Fruit fly (Drosophila melanogaster): Measurements from ENCODE around the gene hth.
A peak's percentile ranks its signal among the peaks of the same experiment; 100 is the strongest.

Gene hth

DNA sequence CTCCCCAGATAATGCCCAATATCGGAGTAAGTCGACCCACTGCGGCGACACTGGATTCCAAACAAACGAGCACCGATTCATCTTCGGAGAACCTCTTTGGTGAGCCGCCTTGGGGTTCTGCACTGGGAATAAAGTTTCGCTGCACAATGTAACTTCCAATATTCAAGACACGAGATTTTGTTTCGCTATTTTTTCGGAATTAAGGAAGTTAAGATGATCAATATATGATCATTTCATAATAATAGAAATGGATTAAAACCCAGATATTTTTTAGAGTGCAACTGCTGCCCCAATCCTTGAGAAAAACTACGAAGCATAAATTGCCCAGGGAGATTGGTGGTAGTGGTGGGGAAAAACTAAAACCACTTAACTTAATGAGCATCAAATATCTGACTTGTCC lies 3.3 kb downstream of the hth start (continued):
- TF ChIP-seq Pdp1 (GFP tag; optimal IDR thresholded peaks at IDR 0.05) = peak; percentile 26 to 40
- TF ChIP-seq wdn (GFP tag; IDR thresholded peaks at IDR 0.05) = no peak
- TF ChIP-seq CG30431 (GFP tag; optimal IDR thresholded peaks at IDR 0.05) = no peak
- TF ChIP-seq fru (optimal IDR thresholded peaks at IDR 0.05) = no peak
- no peak for TF ChIP-seq crol (GFP tag; IDR thresholded peaks at IDR 0.05)
- no peak for TF ChIP-seq br (optimal IDR thresholded peaks at IDR 0.05)
- no peak for TF ChIP-seq chn (GFP tag; optimal IDR thresholded peaks at IDR 0.05)
- peak; percentile 13; the same call in 1 of the 3 replicates for TF ChIP-seq CG34422 (GFP tag; IDR thresholded peaks at IDR 0.05)
- no peak for TF ChIP-seq CG4707 (GFP tag; optimal IDR thresholded peaks at IDR 0.05)
- TF ChIP-seq NfI (GFP tag; optimal IDR thresholded peaks at IDR 0.05) = no peak
- no peak for TF ChIP-seq CG16779 (GFP tag; IDR thresholded peaks at IDR 0.05)
- peak; percentile 6 for TF ChIP-seq lab (GFP tag; optimal IDR thresholded peaks at IDR 0.05)
- TF ChIP-seq CG13123 (GFP tag; optimal IDR thresholded peaks at IDR 0.05) = no peak
- TF ChIP-seq Oaz (GFP tag; IDR thresholded peaks at IDR 0.05) = no peak
- no peak for TF ChIP-seq CG17568 (GFP tag; optimal IDR thresholded peaks at IDR 0.05)
- no peak for TF ChIP-seq repo (GFP tag; optimal IDR thresholded peaks at IDR 0.05)
- no peak for TF ChIP-seq Dip2 (GFP tag; IDR thresholded peaks at IDR 0.05)
- TF ChIP-seq CG18764 (GFP tag; optimal IDR thresholded peaks at IDR 0.05) = peak; percentile 15
- no peak for TF ChIP-seq CG6791 (GFP tag; IDR thresholded peaks at IDR 0.05; ENCODE audit: partially characterized antibody)
- TF ChIP-seq Dbx (GFP tag; IDR thresholded peaks at IDR 0.05) = no peak
- TF ChIP-seq Usf (GFP tag; optimal IDR thresholded peaks at IDR 0.05) = no peak
- TF ChIP-seq YL-1 (GFP tag; optimal IDR thresholded peaks at IDR 0.05) = no peak
- no peak for TF ChIP-seq az2 (GFP tag; optimal IDR thresholded peaks at IDR 0.05)
- TF ChIP-seq CG9932 (GFP tag; IDR thresholded peaks at IDR 0.05) = no peak
- no peak for TF ChIP-seq gro (GFP tag; optimal IDR thresholded peaks at IDR 0.05)
- no peak for TF ChIP-seq eve (GFP tag; optimal IDR thresholded peaks at IDR 0.05)
- peak; percentile 83 for TF ChIP-seq ara (GFP tag; IDR thresholded peaks at IDR 0.05)
- TF ChIP-seq ham (GFP tag; IDR thresholded peaks at IDR 0.05) = no peak
- no peak for TF ChIP-seq CkIIα-i1 (GFP tag; IDR thresholded peaks at IDR 0.05)
- no peak for TF ChIP-seq CG11093 (GFP tag; IDR thresholded peaks at IDR 0.05)
- no peak for TF ChIP-seq HmgD (GFP tag; optimal IDR thresholded peaks at IDR 0.05)
- no peak for TF ChIP-seq schlank (tag; optimal IDR thresholded peaks at IDR 0.05)
- no peak for TF ChIP-seq tna (GFP tag; IDR thresholded peaks at IDR 0.05; ENCODE audit: partially characterized antibody)
- TF ChIP-seq Ravus (GFP tag; IDR thresholded peaks at IDR 0.05) = no peak
- TF ChIP-seq CG10209 (GFP tag; optimal IDR thresholded peaks at IDR 0.05) = no peak
- no peak for TF ChIP-seq CG12236 (GFP tag; optimal IDR thresholded peaks at IDR 0.05)
- TF ChIP-seq nom (GFP tag; optimal IDR thresholded peaks at IDR 0.05) = no peak
- TF ChIP-seq CG6683 (GFP tag; optimal IDR thresholded peaks at IDR 0.05) = no peak
- TF ChIP-seq CG6175 (GFP tag; IDR thresholded peaks at IDR 0.05) = no peak
- TF ChIP-seq gt (GFP tag; IDR thresholded peaks at IDR 0.05) = no peak
- no peak for TF ChIP-seq CG34224 (GFP tag; IDR thresholded peaks at IDR 0.05; ENCODE audit: partially characterized antibody)
- TF ChIP-seq Lpt (GFP tag; optimal IDR thresholded peaks at IDR 0.05) = no peak
- TF ChIP-seq jing (GFP tag; optimal IDR thresholded peaks at IDR 0.05) = no peak
- TF ChIP-seq CG31441 (GFP tag; IDR thresholded peaks at IDR 0.05) = peak; percentile 65
- TF ChIP-seq chif (GFP tag; optimal IDR thresholded peaks at IDR 0.05) = peak in 1 of 2 experiments; percentile 53
- TF ChIP-seq pan (optimal IDR thresholded peaks at IDR 0.05) = no peak
- peak in 1 of 2 experiments; percentile 48 for TF ChIP-seq pan (GFP tag; optimal IDR thresholded peaks at IDR 0.05 in 1 of 2, IDR thresholded peaks at IDR 0.05 in 1 of 2)
- no peak for TF ChIP-seq MESR4 (GFP tag; optimal IDR thresholded peaks at IDR 0.05)
- TF ChIP-seq Neu2 (GFP tag; optimal IDR thresholded peaks at IDR 0.05; ENCODE audit: borderline replicate concordance) = no peak
- TF ChIP-seq en (GFP tag; optimal IDR thresholded peaks at IDR 0.05) = no peak
- no peak for TF ChIP-seq HmgZ (tag; optimal IDR thresholded peaks at IDR 0.05)
- no peak for TF ChIP-seq CG9609 (GFP tag; optimal IDR thresholded peaks at IDR 0.05)
- no peak for TF ChIP-seq jigr1 (GFP tag; IDR thresholded peaks at IDR 0.05)
- TF ChIP-seq Ada2b (GFP tag; IDR thresholded peaks at IDR 0.05) = no peak

Data from whole organism, embryonic.